Fruit fly (Drosophila melanogaster): ENCODE results near the gene jigr1.

The jigr1 gene

DNA sequence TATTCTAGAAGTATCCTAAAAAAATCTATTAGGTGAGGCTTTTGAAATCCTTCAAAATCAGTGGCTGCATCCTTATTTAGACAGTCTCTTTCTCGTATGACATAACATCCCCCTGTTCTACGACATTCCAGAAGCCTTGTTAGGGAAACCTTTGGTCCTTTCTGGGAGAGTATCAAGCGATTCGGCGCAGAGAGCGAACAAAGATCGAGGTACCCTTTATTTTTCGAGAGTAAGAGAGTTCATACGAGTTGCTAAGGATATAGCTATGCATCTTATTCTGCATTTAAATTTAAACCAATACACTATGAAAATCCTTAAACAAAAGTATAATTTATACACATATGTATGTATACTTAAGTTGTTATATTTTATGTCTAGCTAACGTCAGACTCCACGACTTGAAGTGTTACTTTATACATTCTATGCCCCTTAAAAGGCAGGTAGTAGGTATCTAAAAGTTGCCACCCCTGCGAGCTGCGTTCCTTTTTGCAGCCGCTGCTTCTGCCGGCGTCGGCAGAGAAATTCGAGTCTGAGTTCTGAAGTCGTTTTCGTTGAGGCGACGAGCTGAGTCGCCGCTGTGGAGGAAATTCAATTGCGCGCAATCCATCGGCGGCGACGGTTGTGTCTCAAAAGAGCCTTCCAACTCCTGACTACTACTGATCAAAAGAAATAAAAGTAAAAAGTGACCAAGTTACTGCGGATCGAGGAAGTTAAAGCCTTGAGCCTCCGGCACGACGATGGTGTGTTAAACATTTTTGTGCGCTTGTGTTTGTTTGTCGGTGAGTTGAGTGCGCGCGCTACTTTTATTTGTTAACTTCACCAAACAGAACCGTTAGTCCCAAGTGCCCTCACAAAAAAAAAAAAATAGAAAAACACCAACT is at the start of gene jigr1:
jigr1 (plus strand) TSS at position 550 of the 881 bp plus-strand sequence.
- TF ChIP-seq CG8632 (GFP tag; optimal IDR thresholded peaks at IDR 0.05) (peak; percentile 52), Ets21C (GFP tag; optimal IDR thresholded peaks at IDR 0.05) (peak; percentile 55), Sox14 (GFP tag; optimal IDR thresholded peaks at IDR 0.05) (peak; percentile 73), Eip75B (GFP tag; optimal IDR thresholded peaks at IDR 0.05) (peak; percentile 68), spab (GFP tag; optimal IDR thresholded peaks at IDR 0.05) (peak; percentile 53), Hr38 (GFP tag; optimal IDR thresholded peaks at IDR 0.05) (no peak), OdsH (GFP tag; optimal IDR thresholded peaks at IDR 0.05) (peak; percentile 64), acj6 (GFP tag; optimal IDR thresholded peaks at IDR 0.05) (peak; percentile 75), CG7368 (GFP tag; optimal IDR thresholded peaks at IDR 0.05) (peak; percentile 54), svp (GFP tag) (peak; percentile 85), Gug (GFP tag; IDR thresholded peaks at IDR 0.05) (no peak), fd59A (GFP tag; optimal IDR thresholded peaks at IDR 0.05) (peak; percentile 49), eg (GFP tag; IDR thresholded peaks at IDR 0.05) (no peak), Eip78C (GFP tag) (peak; percentile 92), CG15336 (GFP tag; IDR thresholded peaks at IDR 0.05) (0 out of 2 replicates have a peak, but pooled peaks have one; percentile 7), Blimp-1 (GFP tag; optimal IDR thresholded peaks at IDR 0.05) (peak; percentile 20), lz (GFP tag; optimal IDR thresholded peaks at IDR 0.05) (peak; percentile 68), net (GFP tag; optimal IDR thresholded peaks at IDR 0.05) (peak; percentile 42), CG10631 (GFP tag; optimal IDR thresholded peaks at IDR 0.05) (peak; percentile 56), CG8119 (GFP tag; IDR thresholded peaks at IDR 0.05) (0 out of 3 replicates have a peak, but pooled peaks have one; percentile 29), Hr4 (GFP tag; optimal IDR thresholded peaks at IDR 0.05) (peak; percentile 2), CG3919 (GFP tag; optimal IDR thresholded peaks at IDR 0.05) (peak; percentile 75), CG3032 (tag; optimal IDR thresholded peaks at IDR 0.05) (peak; percentile 58), CG6163 (GFP tag; IDR thresholded peaks at IDR 0.05) (peak; percentile 41; the same call in 1 of the 3 replicates), CG6808 (GFP tag; optimal IDR thresholded peaks at IDR 0.05) (peak; percentile 79), CG8319 (GFP tag; optimal IDR thresholded peaks at IDR 0.05) (no peak), CG9139 (GFP tag; optimal IDR thresholded peaks at IDR 0.05) (peak; percentile 57), topi (GFP tag; optimal IDR thresholded peaks at IDR 0.05) (peak; percentile 78), CG34406 (GFP tag; optimal IDR thresholded peaks at IDR 0.05) (peak; percentile 44), dsx (GFP tag; optimal IDR thresholded peaks at IDR 0.05; ENCODE audit: poor library complexity, severe bottlenecking) (peak; percentile 68), Eip93F (GFP tag; optimal IDR thresholded peaks at IDR 0.05) (peak; percentile 24), Sox102F (GFP tag; optimal IDR thresholded peaks at IDR 0.05) (peak; percentile 82), CG11294 (GFP tag; IDR thresholded peaks at IDR 0.05) (no peak), salr (GFP tag; optimal IDR thresholded peaks at IDR 0.05) (peak; percentile 3 to 31), CG10669 (GFP tag; optimal IDR thresholded peaks at IDR 0.05) (peak; percentile 69), cyc (GFP tag; optimal IDR thresholded peaks at IDR 0.05) (peak; percentile 71), vri (GFP tag; optimal IDR thresholded peaks at IDR 0.05) (peak; percentile 71), CG32006 (GFP tag; optimal IDR thresholded peaks at IDR 0.05) (peak; percentile 50), achi (GFP tag; optimal IDR thresholded peaks at IDR 0.05) (peak; percentile 71), CG16779 (tag; optimal IDR thresholded peaks at IDR 0.05) (no peak), CG1621 (tag; optimal IDR thresholded peaks at IDR 0.05) (peak; percentile 32), dac (GFP tag; optimal IDR thresholded peaks at IDR 0.05) (no peak), Smox (GFP tag; optimal IDR thresholded peaks at IDR 0.05) (peak; percentile 74), esn (GFP tag; optimal IDR thresholded peaks at IDR 0.05) (peak; percentile 84), CG11902 (GFP tag; optimal IDR thresholded peaks at IDR 0.05) (peak; percentile 10), Ets96B (tag; optimal IDR thresholded peaks at IDR 0.05) (peak; percentile 62), fkh (GFP tag; optimal IDR thresholded peaks at IDR 0.05) (no peak), ss (GFP tag; optimal IDR thresholded peaks at IDR 0.05) (peak; percentile 74 to 80), pdm3 (GFP tag; optimal IDR thresholded peaks at IDR 0.05) (peak; percentile 63), Hr39 (GFP tag; optimal IDR thresholded peaks at IDR 0.05) (peak; percentile 66)
